Worm (Caenorhabditis elegans) whole organism, midembryonic: ENCODE data around the gene gpa-6.

Experiments
- T22C8.4 ChIP-seq: fragments of 200-800 bp; sonication (Bioruptor generic); IDR thresholded peaks from 2 replicates; pipeline ENCODE4 v1.3.6; 2022; ENCODE audit warnings: missing genetic modification characterization, missing compliant biosample characterization
- cog-1 ChIP-seq: sonication (generic microtip); optimal IDR thresholded peaks from 2 replicates; lab custom pipeline; 2016; ENCODE audit warnings: missing genetic modification characterization, missing compliant biosample characterization
- flt-1 ChIP-seq: fragments of 200-800 bp; sonication (Bioruptor generic); IDR thresholded peaks from 2 replicates; pipeline ENCODE4 v1.3.6; 2022; ENCODE audit warnings: missing genetic modification characterization, missing compliant biosample characterization
- klf-2 ChIP-seq: fragments of 200-800 bp; sonication (Bioruptor generic); conservative IDR thresholded peaks from 2 replicates; pipeline ENCODE4 v1.3.6; 2022; ENCODE audit warnings: missing genetic modification reagents, missing genetic modification characterization, missing compliant biosample characterization
- med-1 ChIP-seq: sonication (generic microtip); optimal IDR thresholded peaks from 2 replicates; lab custom pipeline; 2017; ENCODE audit warnings: missing genetic modification characterization, mild to moderate bottlenecking, missing compliant biosample characterization, antibody characterized with exemption, missing genetic modification reagents; ENCODE audit not compliant: insufficient read depth
- ref-1 ChIP-seq: fragments of 200-800 bp; sonication (Bioruptor generic); conservative IDR thresholded peaks from 2 replicates; pipeline ENCODE4 v1.3.6; 2022; ENCODE audit warnings: missing genetic modification reagents, missing genetic modification characterization, missing compliant biosample characterization
- tab-1 ChIP-seq: fragments of 200-800 bp; sonication (Bioruptor generic); IDR thresholded peaks from 2 replicates; pipeline ENCODE4 v1.3.6; 2022; ENCODE audit warnings: missing genetic modification characterization, missing compliant biosample characterization
- ztf-23 ChIP-seq: fragments of 200-800 bp; sonication (Bioruptor generic); IDR thresholded peaks from 2 replicates; pipeline ENCODE4 v1.3.6; 2022; ENCODE audit warnings: missing genetic modification reagents, missing genetic modification characterization, missing compliant biosample characterization
- ztf-29 ChIP-seq: fragments of 200-800 bp; sonication (Bioruptor generic); IDR thresholded peaks from 2 replicates; pipeline ENCODE4 v1.3.6; 2022; ENCODE audit warnings: missing genetic modification reagents, missing genetic modification characterization, missing compliant biosample characterization

The gpa-6 gene

ce11 chrX:13155730-13156129 lies 35.3 kb upstream of the gpa-6 start:
- TF ChIP-seq T22C8.4 (GFP tag; lab: Robert Waterston, UW) (no peak), ztf-23 (GFP tag; lab: Robert Waterston, UW) (no peak), med-1 (GFP tag; lab: Kevin White, UChicago) (no peak), cog-1 (no peak), ref-1 (GFP tag; lab: Robert Waterston, UW) (no peak), flt-1 (GFP tag; lab: Robert Waterston, UW) (no peak), klf-2 (GFP tag; lab: Robert Waterston, UW) (no peak)

ce11 chrX:13157112-13157768 lies 33.8 kb upstream of the gpa-6 start:
- TF ChIP-seq ztf-29 (GFP tag; lab: Robert Waterston, UW) = no peak
- TF ChIP-seq klf-2 (GFP tag; lab: Robert Waterston, UW) = no peak
- peak; percentile 65 for TF ChIP-seq T22C8.4 (GFP tag; lab: Robert Waterston, UW)

ce11 chrX:13158487-13158886 lies 32.5 kb upstream of the gpa-6 start:
- TF ChIP-seq tab-1 (GFP tag; lab: Robert Waterston, UW) (no peak), ztf-23 (GFP tag; lab: Robert Waterston, UW) (no peak), T22C8.4 (GFP tag; lab: Robert Waterston, UW) (no peak), ref-1 (GFP tag; lab: Robert Waterston, UW) (no peak), cog-1 (no peak), klf-2 (GFP tag; lab: Robert Waterston, UW) (no peak), med-1 (GFP tag; lab: Kevin White, UChicago) (no peak), ztf-29 (GFP tag; lab: Robert Waterston, UW) (no peak), flt-1 (GFP tag; lab: Robert Waterston, UW) (no peak)

ce11 chrX:13159005-13159404 lies 32.0 kb upstream of the gpa-6 start:
- TF ChIP-seq T22C8.4 (GFP tag; lab: Robert Waterston, UW) (no peak), ztf-29 (GFP tag; lab: Robert Waterston, UW) (no peak), cog-1 (no peak), ref-1 (GFP tag; lab: Robert Waterston, UW) (no peak), klf-2 (GFP tag; lab: Robert Waterston, UW) (no peak)

- TF ChIP-seq ztf-23 (GFP tag; lab: Robert Waterston, UW) (no peak), ref-1 (GFP tag; lab: Robert Waterston, UW) (no peak), T22C8.4 (GFP tag; lab: Robert Waterston, UW) (no peak), ztf-29 (GFP tag; lab: Robert Waterston, UW) (no peak), klf-2 (GFP tag; lab: Robert Waterston, UW) (no peak), flt-1 (GFP tag; lab: Robert Waterston, UW) (no peak), tab-1 (GFP tag; lab: Robert Waterston, UW) (no peak), med-1 (GFP tag; lab: Kevin White, UChicago) (no peak), cog-1 (no peak)
Observed at ce11 chrX:13159890-13160289, 31.1 kb upstream of the gpa-6 start.

ce11 chrX:13161778-13162177 lies 29.2 kb upstream of the gpa-6 start:
- no peak for TF ChIP-seq klf-2 (GFP tag; lab: Robert Waterston, UW)

ce11 chrX:13162351-13163038 lies 28.5 kb upstream of the gpa-6 start:
- TF ChIP-seq med-1 (GFP tag; lab: Kevin White, UChicago) (no peak), T22C8.4 (GFP tag; lab: Robert Waterston, UW) (no peak), cog-1 (no peak), ztf-29 (GFP tag; lab: Robert Waterston, UW) (no peak), klf-2 (GFP tag; lab: Robert Waterston, UW) (no peak), ztf-23 (GFP tag; lab: Robert Waterston, UW) (no peak), flt-1 (GFP tag; lab: Robert Waterston, UW) (no peak), ref-1 (GFP tag; lab: Robert Waterston, UW) (no peak), tab-1 (GFP tag; lab: Robert Waterston, UW) (no peak)

- no peak for TF ChIP-seq flt-1 (GFP tag; lab: Robert Waterston, UW)
- no peak for TF ChIP-seq ztf-29 (GFP tag; lab: Robert Waterston, UW)
- TF ChIP-seq ztf-23 (GFP tag; lab: Robert Waterston, UW) = no peak
- TF ChIP-seq ref-1 (GFP tag; lab: Robert Waterston, UW) = no peak
- TF ChIP-seq T22C8.4 (GFP tag; lab: Robert Waterston, UW) = no peak
- no peak for TF ChIP-seq klf-2 (GFP tag; lab: Robert Waterston, UW)
- TF ChIP-seq cog-1 = no peak
- no peak for TF ChIP-seq med-1 (GFP tag; lab: Kevin White, UChicago)
- TF ChIP-seq tab-1 (GFP tag; lab: Robert Waterston, UW) = no peak
Observed at ce11 chrX:13163185-13163584, 27.8 kb upstream of the gpa-6 start.

ce11 chrX:13164301-13164700 lies 26.7 kb upstream of the gpa-6 start:
- no peak for TF ChIP-seq flt-1 (GFP tag; lab: Robert Waterston, UW)
- no peak for TF ChIP-seq ref-1 (GFP tag; lab: Robert Waterston, UW)
- no peak for TF ChIP-seq klf-2 (GFP tag; lab: Robert Waterston, UW)
- TF ChIP-seq ztf-29 (GFP tag; lab: Robert Waterston, UW) = no peak
- TF ChIP-seq T22C8.4 (GFP tag; lab: Robert Waterston, UW) = no peak
- no peak for TF ChIP-seq cog-1
- no peak for TF ChIP-seq tab-1 (GFP tag; lab: Robert Waterston, UW)
- TF ChIP-seq med-1 (GFP tag; lab: Kevin White, UChicago) = no peak
- no peak for TF ChIP-seq ztf-23 (GFP tag; lab: Robert Waterston, UW)
